Fruit fly (Drosophila melanogaster) ovary, adult (tissue): ENCODE data around the gene CG9287.

Source experiments
- CG17801 ChIP-seq: fragments of 200-800 bp; optimal IDR thresholded peaks from 2 replicates; lab custom pipeline; 2019; ENCODE audit warnings: missing biosample characterization, mild to moderate bottlenecking, missing genetic modification characterization, moderate library complexity; ENCODE audit not compliant: partially characterized antibody

CG9287 gene

DNA sequence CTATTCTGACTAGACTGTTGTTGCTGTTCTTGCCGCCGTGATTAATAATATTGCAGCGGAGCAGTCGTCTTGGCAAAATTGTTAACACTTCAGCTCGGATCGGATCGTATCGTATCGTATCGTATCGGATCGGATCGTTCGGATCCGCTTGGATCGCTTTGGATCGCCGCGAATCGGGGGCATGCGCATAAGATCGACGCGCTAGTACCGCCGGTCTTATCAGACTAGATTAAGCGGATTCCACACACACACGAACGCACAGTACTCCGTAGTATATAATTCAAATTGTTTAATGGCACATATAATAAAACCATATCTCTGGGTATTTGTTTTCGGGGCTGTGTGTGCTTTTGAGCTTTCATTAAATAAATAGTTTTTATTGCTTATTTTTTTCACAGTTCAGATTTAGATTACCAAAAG, 20.3 kb upstream of the CG9287 start:
- peak; percentile 54 for TF ChIP-seq CG17801 (GFP tag; lab: Kevin White, UChicago)

DNA sequence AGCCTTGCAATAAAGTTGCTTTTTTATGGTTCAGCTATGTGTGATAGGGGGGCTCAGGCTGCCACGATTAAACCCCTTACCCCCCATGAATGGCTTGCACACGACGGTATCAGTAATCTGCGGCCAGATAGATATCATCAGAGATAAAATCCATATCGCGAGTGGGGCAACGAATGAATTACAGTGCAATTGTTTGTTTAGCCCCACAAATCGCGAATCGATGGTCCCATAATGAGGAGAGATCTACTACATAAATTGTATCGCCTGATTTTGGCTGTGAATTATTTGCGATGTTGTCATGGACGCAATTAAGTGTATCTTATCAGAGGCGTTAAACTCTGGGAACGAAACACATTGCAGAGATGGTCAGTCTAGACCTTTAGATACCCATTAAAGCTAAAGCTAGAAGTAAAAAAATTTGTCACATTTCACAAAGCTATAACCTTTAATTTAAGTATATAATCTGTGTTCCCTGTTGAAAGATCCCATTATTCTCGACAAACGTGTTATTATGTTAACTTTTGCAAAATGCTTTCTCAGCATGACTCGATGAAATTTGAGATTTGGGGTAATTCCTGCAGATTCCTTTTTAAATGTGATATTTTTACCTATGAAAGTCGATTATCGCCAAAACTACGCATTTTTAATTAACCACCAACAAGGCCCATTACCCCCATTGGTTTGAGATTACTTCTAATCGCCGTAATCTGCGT, 18.5 kb upstream of the CG9287 start:
- TF ChIP-seq CG17801 (GFP tag; lab: Kevin White, UChicago), result no peak

DNA sequence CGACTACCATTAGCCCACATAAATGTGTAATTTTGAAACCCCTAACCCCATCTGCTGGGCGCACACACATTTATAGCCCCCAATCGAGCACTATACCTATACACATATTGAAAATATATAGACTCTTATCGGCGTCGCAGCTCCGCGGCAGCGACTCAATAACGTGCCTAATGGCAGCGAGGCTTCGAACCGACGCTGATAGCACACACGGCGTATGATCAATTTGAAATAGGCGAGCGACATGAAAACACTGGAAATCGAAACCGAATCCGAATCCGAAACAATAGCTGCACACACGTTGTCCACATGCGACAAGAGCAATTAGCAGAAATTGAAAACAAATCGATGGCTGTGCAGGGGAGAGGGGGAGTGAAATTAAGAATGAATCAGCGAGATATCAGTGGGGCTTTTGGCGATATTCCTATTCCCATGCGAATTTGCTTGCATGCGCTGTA, 14.7 kb upstream of the CG9287 start:
- TF ChIP-seq CG17801 (GFP tag; lab: Kevin White, UChicago), result peak; percentile 63

DNA sequence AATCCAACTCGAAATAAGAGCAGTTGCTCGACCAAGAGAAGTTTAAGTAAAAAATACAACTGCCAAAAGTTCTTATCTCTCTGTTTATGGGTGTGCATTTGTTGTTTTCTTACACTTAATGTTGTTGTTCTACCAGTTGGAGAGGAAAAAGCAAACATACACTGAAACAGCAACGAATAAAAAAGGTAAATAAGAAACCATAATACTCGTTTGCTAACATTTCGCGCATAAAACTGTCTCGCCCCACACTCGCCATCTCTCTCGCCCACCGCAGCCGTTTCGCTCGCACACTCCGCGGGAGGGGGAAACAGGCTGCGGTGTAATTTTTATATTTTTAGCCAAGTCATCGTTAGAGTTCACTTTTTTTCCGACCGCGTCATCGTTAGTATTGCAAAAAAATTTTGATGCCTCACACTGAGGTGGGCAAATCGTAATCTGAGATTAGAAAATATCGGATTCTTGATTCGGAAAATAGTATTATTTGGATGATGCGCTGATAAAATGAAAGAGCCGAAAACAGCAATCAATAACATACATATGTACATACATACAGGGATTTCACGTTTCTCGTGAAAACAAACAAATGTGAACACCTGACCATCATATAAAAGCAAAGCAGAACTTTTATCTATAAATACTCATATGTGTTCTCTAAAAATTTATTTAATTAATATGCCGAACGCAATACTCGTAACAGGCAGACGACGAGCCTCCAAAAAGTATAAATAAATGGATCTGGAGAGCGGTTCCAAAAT, 13.0 kb upstream of the CG9287 start:
- TF ChIP-seq CG17801 (GFP tag; lab: Kevin White, UChicago), result peak; percentile 15

- TF ChIP-seq CG17801 (GFP tag; lab: Kevin White, UChicago), result peak; percentile 87
These were observed 11.8 kb upstream of the CG9287 start for dm6 chr2L:8691292-8691975.

dm6 chr2L:8690913-8691291, 11.3 kb upstream of the CG9287 start:
- no peak for TF ChIP-seq CG17801 (GFP tag; lab: Kevin White, UChicago)

DNA sequence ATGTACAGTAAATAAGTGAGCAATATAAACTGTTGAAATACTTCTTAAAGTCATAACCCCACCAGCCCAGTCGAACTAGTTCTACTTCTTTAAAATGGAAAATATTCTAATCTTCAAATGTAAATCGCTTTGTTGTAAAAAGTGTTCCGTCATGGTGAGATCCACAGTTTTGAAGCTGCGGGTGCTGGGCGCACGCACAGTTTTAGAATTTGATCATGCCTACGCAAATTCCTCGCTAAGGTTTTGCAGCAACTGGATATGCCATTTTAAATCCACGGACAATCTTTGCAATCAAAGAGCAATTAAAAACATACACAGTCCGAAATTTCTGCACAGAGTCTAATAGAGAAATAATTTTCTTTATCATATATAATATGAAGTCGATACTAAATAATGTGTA, 10.8 kb upstream of the CG9287 start:
- TF ChIP-seq CG17801 (GFP tag; lab: Kevin White, UChicago), result no peak

- no peak for TF ChIP-seq CG17801 (GFP tag; lab: Kevin White, UChicago)
These were observed 10.2 kb upstream of the CG9287 start for dm6 chr2L:8689853-8690252.

DNA sequence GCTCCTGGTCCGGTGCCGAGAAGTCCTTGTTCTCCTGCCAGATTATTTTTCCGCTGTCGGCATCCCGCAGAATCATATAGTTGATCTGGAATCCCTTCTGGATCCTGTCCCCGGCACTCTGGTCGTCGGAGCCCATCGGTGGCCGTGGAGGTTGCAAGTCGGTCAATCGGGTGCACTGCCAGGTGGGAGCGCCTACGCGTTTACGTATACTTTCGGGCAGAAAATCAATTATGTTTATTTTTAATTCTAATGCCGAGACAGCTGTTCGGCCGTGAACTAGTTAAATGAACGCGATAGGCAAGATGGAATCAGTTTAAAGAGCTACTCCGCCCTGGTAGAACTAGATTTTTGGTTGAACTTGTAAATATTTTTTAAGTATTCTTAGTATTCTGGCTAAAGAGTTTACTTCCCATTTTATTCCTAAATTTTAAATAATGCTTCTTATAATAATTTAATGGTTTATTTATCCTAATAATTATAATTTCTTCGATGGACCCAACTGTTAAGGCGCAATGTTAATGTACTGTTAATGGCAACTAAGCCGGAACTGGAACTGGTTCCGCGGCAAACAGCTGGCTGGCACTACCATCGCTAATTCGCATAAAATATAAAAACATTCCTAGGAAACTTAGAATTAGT, 6.2 kb upstream of the CG9287 start, which contains the start of the genes PrBP and Trs23:
TSS of gene PrBP (minus strand) at position 288 of the 639 bp plus-strand sequence.
TSS of gene Trs23 (plus strand) at position 564 of the 639 bp plus-strand sequence.
- no peak for TF ChIP-seq CG17801 (GFP tag; lab: Kevin White, UChicago)

DNA sequence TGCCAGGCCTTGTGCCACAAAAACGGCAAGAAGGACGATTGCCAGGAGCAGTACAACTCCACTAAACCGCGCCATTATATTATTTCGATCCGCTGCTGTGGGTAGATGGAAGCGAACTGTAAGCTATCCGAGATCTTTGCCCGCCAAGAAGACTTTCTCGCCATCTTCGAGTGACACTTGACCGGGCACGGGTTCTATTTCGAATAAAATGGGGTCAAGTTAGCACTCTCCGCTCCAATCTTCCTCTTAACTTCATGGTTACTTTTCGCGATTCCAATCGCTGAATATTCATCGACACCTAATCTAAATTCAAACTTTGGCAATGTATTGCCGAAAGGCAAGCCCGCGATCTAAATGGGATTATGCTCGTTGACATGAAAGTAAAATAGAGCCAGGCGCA, 4.7 kb upstream of the CG9287 start, which contains the start of gene CG9289:
TSS of gene CG9289 (minus strand) at position 101 of the 400 bp plus-strand sequence.
- TF ChIP-seq CG17801 (GFP tag; lab: Kevin White, UChicago), result no peak

DNA sequence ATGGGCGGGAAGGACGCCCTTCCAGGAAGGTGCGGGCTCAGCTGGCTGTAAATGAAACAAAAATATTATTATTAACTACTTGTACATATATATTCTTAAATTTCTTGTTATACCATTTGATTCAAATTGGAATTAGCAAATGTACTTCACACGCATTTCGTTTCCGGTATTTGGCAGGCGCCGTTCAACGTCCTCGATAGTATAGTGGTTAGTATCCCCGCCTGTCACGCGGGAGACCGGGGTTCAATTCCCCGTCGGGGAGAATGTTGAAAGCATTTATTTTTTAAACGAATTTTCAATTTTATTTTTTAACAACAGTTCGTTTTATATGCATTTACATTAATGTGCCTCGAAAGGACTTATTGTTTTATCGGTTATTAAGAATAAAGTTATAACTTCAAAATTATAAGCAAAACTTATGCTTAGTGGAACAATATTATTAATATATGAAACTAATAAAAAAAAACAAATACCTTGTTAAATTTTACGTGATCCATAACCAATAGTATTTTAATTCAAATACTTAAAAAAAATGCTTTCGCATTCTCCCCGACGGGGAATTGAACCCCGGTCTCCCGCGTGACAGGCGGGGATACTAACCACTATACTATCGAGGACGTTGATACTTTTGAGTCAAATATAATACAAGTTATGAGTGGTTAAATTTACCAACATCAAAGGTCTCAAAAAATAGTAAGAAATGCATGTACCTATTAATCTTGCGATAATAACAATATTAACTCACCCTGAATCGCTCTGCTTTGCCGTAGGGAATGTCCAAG, 3.8 kb upstream of the CG9287 start:
- no peak for TF ChIP-seq CG17801 (GFP tag; lab: Kevin White, UChicago)

- TF ChIP-seq CG17801 (GFP tag; lab: Kevin White, UChicago), result no peak
These were observed 657 bp downstream of the CG9287 start for dm6 chr2L:8678955-8679354.

dm6 chr2L:8672278-8672748, 7.3 kb downstream of the CG9287 start, which contains the start of gene Glt:
Gene Glt (plus strand): TSS chr2L:8672698.
- TF ChIP-seq CG17801 (GFP tag; lab: Kevin White, UChicago), result no peak

- TF ChIP-seq CG17801 (GFP tag; lab: Kevin White, UChicago), result no peak
These were observed 20.1 kb downstream of the CG9287 start for dm6 chr2L:8659549-8659948.
